Fruit fly (Drosophila melanogaster) whole organism, embryonic: ENCODE measurements around the gene CG34293.

Experiments
- C15 ChIP-seq: fragments of 200-800 bp; sonication (Bioruptor generic); IDR thresholded peaks from 3 replicates; pipeline ENCODE4 v1.3.6; 2022; ENCODE audit warnings: missing biosample characterization, missing genetic modification characterization
- CG10959 ChIP-seq: fragments of 200-800 bp; sonication (Bioruptor generic); IDR thresholded peaks from 2 replicates; pipeline ENCODE4 v1.3.6; 2022; ENCODE audit warnings: missing biosample characterization, missing genetic modification characterization
- CG11456 ChIP-seq: fragments of 200-800 bp; sonication (Bioruptor generic); IDR thresholded peaks from 3 replicates; pipeline ENCODE4 v1.3.6; 2022; ENCODE audit warnings: missing biosample characterization, missing genetic modification characterization
- CG11723 ChIP-seq: fragments of 200-800 bp; sonication (Bioruptor generic); optimal IDR thresholded peaks from 2 replicates; lab custom pipeline; 2017; ENCODE audit warnings: missing biosample characterization, mild to moderate bottlenecking, missing genetic modification characterization
- CG13123 ChIP-seq: fragments of 200-800 bp; sonication (Bioruptor generic); optimal IDR thresholded peaks from 2 replicates; lab custom pipeline; 2016; ENCODE audit warnings: missing biosample characterization, missing genetic modification characterization
- CG13287 ChIP-seq: fragments of 200-800 bp; sonication (Bioruptor generic); IDR thresholded peaks from 2 replicates; pipeline ENCODE4 v1.3.6; 2022; ENCODE audit warnings: missing biosample characterization, missing genetic modification characterization; ENCODE audit not compliant: partially characterized antibody
- CG15269 ChIP-seq: fragments of 200-800 bp; sonication (Bioruptor generic); optimal IDR thresholded peaks from 2 replicates; lab custom pipeline; 2018; ENCODE audit warnings: missing biosample characterization, mild to moderate bottlenecking, missing genetic modification characterization, moderate library complexity
- CG1602 ChIP-seq: fragments of 200-800 bp; sonication (Bioruptor generic); optimal IDR thresholded peaks from 3 replicates; lab custom pipeline; 2016; ENCODE audit warnings: missing biosample characterization, missing genetic modification characterization
- CG17829 ChIP-seq: fragments of 200-800 bp; optimal IDR thresholded peaks from 2 replicates; lab custom pipeline; 2019; ENCODE audit warnings: missing biosample characterization, mild to moderate bottlenecking, missing genetic modification characterization, moderate library complexity
- CG18476 ChIP-seq: fragments of 200-800 bp; sonication (Bioruptor generic); optimal IDR thresholded peaks from 2 replicates; lab custom pipeline; 2016; ENCODE audit warnings: missing biosample characterization, mild to moderate bottlenecking, missing genetic modification characterization
- CG18599 ChIP-seq: fragments of 200-800 bp; sonication (Bioruptor generic); optimal IDR thresholded peaks from 3 replicates; lab custom pipeline; 2017; ENCODE audit warnings: missing biosample characterization, missing genetic modification characterization, mild to moderate bottlenecking, moderate library complexity, missing genetic modification reagents
- CG2712 ChIP-seq: fragments of 200-800 bp; optimal IDR thresholded peaks from 3 replicates; lab custom pipeline; 2019; ENCODE audit warnings: missing biosample characterization, mild to moderate bottlenecking, missing genetic modification characterization, moderate library complexity
- CG30020 ChIP-seq: fragments of 200-800 bp; optimal IDR thresholded peaks from 2 replicates; lab custom pipeline; 2019; ENCODE audit warnings: missing biosample characterization, mild to moderate bottlenecking, missing genetic modification characterization, moderate library complexity
- CG30403 ChIP-seq: fragments of 200-800 bp; sonication (Bioruptor generic); optimal IDR thresholded peaks from 3 replicates; lab custom pipeline; 2016; ENCODE audit warnings: missing biosample characterization, missing genetic modification characterization
- CG34422 ChIP-seq: fragments of 200-800 bp; sonication (Bioruptor generic); IDR thresholded peaks from 3 replicates; pipeline ENCODE4 v1.3.6; 2022; ENCODE audit warnings: missing biosample characterization, missing genetic modification characterization
- CG6813 ChIP-seq: fragments of 200-800 bp; sonication (Bioruptor generic); optimal IDR thresholded peaks from 2 replicates; lab custom pipeline; 2017; ENCODE audit warnings: missing biosample characterization, missing genetic modification characterization, mild to moderate bottlenecking, moderate library complexity, missing genetic modification reagents
- CG7786 ChIP-seq: fragments of 200-800 bp; sonication (Bioruptor generic); optimal IDR thresholded peaks from 2 replicates; lab custom pipeline; 2016; ENCODE audit warnings: missing biosample characterization, missing genetic modification characterization
- CG8765 ChIP-seq: fragments of 200-800 bp; sonication (Bioruptor generic); IDR thresholded peaks from 2 replicates; pipeline ENCODE4 v1.3.6; 2022; ENCODE audit warnings: missing biosample characterization, missing genetic modification characterization
- CG8924 ChIP-seq: fragments of 200-800 bp; optimal IDR thresholded peaks from 3 replicates; lab custom pipeline; 2019; ENCODE audit warnings: missing biosample characterization, mild to moderate bottlenecking, missing genetic modification characterization, moderate library complexity
- CkIIα-i1 ChIP-seq: fragments of 200-800 bp; sonication (Bioruptor generic); IDR thresholded peaks from 2 replicates; pipeline ENCODE4 v1.3.6; 2022; ENCODE audit warnings: missing biosample characterization, missing genetic modification characterization
- CoRest ChIP-seq: fragments of 200-800 bp; sonication (Bioruptor generic); optimal IDR thresholded peaks from 3 replicates; lab custom pipeline; 2018; ENCODE audit warnings: missing biosample characterization, mild to moderate bottlenecking, missing genetic modification characterization, moderate library complexity
- Dek ChIP-seq: fragments of 200-800 bp; sonication (Bioruptor generic); optimal IDR thresholded peaks from 3 replicates; lab custom pipeline; 2019; ENCODE audit warnings: missing biosample characterization, mild to moderate bottlenecking, missing genetic modification characterization, moderate library complexity
- Drgx ChIP-seq: fragments of 200-800 bp; sonication (Bioruptor generic); IDR thresholded peaks from 2 replicates; pipeline ENCODE4 v1.3.6; 2022; ENCODE audit warnings: missing biosample characterization, missing genetic modification characterization
- ERR ChIP-seq: fragments of 200-800 bp; sonication (Bioruptor generic); optimal IDR thresholded peaks from 2 replicates; lab custom pipeline; 2016; ENCODE audit warnings: missing biosample characterization, missing genetic modification characterization
- GATAe ChIP-seq: fragments of 200-800 bp; sonication (Bioruptor generic); conservative IDR thresholded peaks from 2 replicates; pipeline ENCODE4 v1.3.6; 2022; ENCODE audit warnings: missing biosample characterization, missing genetic modification characterization
- HHEX ChIP-seq: fragments of 200-800 bp; sonication (Bioruptor generic); optimal IDR thresholded peaks from 3 replicates; lab custom pipeline; 2017; ENCODE audit warnings: missing biosample characterization, mild to moderate bottlenecking, missing genetic modification characterization, missing genetic modification reagents
- HLH4C ChIP-seq: fragments of 200-800 bp; sonication (Bioruptor generic); IDR thresholded peaks from 3 replicates; pipeline ENCODE4 v1.3.6; 2022; ENCODE audit warnings: missing biosample characterization, missing genetic modification characterization; ENCODE audit not compliant: partially characterized antibody
- HLHmδ ChIP-seq: fragments of 200-800 bp; sonication (Bioruptor generic); optimal IDR thresholded peaks from 2 replicates; lab custom pipeline; 2018; ENCODE audit warnings: missing biosample characterization, mild to moderate bottlenecking, missing genetic modification characterization, moderate library complexity
- Hmx ChIP-seq: fragments of 200-800 bp; sonication (Bioruptor generic); optimal IDR thresholded peaks from 2 replicates; lab custom pipeline; 2016; ENCODE audit warnings: missing biosample characterization, missing genetic modification characterization
- Med ChIP-seq: fragments of 200-800 bp; sonication (Bioruptor generic); peaks from one replicate; lab custom pipeline; 2016; ENCODE audit warnings: missing biosample characterization, missing genetic modification characterization, mild to moderate bottlenecking, inconsistent platforms, moderate library complexity
- Neu2 ChIP-seq: fragments of 200-800 bp; sonication (Bioruptor generic); optimal IDR thresholded peaks from 3 replicates; lab custom pipeline; 2016; ENCODE audit warnings: missing biosample characterization, missing genetic modification characterization, borderline replicate concordance
- Poxn ChIP-seq: fragments of 200-800 bp; sonication (Bioruptor generic); IDR thresholded peaks from 2 replicates; pipeline ENCODE4 v1.3.6; 2022; ENCODE audit warnings: missing biosample characterization, missing genetic modification characterization
- TFAM ChIP-seq: fragments of 200-800 bp; sonication (Bioruptor generic); optimal IDR thresholded peaks from 2 replicates; lab custom pipeline; 2017; ENCODE audit warnings: missing biosample characterization, missing genetic modification characterization, inconsistent platforms
- ato ChIP-seq: fragments of 200-800 bp; sonication (Bioruptor generic); IDR thresholded peaks from 2 replicates; pipeline ENCODE4 v1.3.6; 2022; ENCODE audit warnings: missing biosample characterization, missing genetic modification characterization; ENCODE audit not compliant: partially characterized antibody
- bowl ChIP-seq: fragments of 200-800 bp; sonication (Bioruptor generic); IDR thresholded peaks from 2 replicates; pipeline ENCODE4 v1.3.6; 2022; ENCODE audit warnings: missing biosample characterization, missing genetic modification characterization
- br ChIP-seq: fragments of >200 bp; optimal IDR thresholded peaks from 2 replicates; lab custom pipeline; 2017
- cas ChIP-seq: fragments of 200-800 bp; sonication (Bioruptor generic); IDR thresholded peaks from 2 replicates; pipeline ENCODE4 v1.3.6; 2022; ENCODE audit warnings: missing biosample characterization, missing genetic modification characterization
- cg ChIP-seq: fragments of 200-800 bp; sonication (Bioruptor generic); optimal IDR thresholded peaks from 3 replicates; lab custom pipeline; 2019; ENCODE audit warnings: missing biosample characterization, mild to moderate bottlenecking, missing genetic modification characterization, moderate library complexity
- chinmo ChIP-seq: fragments of 200-800 bp; sonication (Bioruptor generic); IDR thresholded peaks from 4 replicates; pipeline ENCODE4 v1.3.6; 2022; ENCODE audit warnings: missing biosample characterization, missing genetic modification characterization; ENCODE audit not compliant: partially characterized antibody
- ewg ChIP-seq: fragments of 200-800 bp; sonication (Bioruptor generic); optimal IDR thresholded peaks from 3 replicates; lab custom pipeline; 2017; ENCODE audit warnings: mild to moderate bottlenecking, missing biosample characterization, missing genetic modification reagents, missing genetic modification characterization
- hkb ChIP-seq, 2 experiments: fragments of 200-800 bp in 1 of 2; fragments of >200 bp in 1 of 2; sonication (Bioruptor generic) in 1 of 2; IDR thresholded peaks in 1 of 2; optimal IDR thresholded peaks in 1 of 2; 2 replicates each; pipeline versions ENCODE4 v1.3.6 to Lab custom; 2017 to 2022; ENCODE audit warnings: missing biosample characterization in 1 of 2, missing genetic modification characterization in 1 of 2
- maf-S ChIP-seq: fragments of 200-800 bp; sonication (Bioruptor generic); optimal IDR thresholded peaks from 2 replicates; lab custom pipeline; 2016; ENCODE audit warnings: missing biosample characterization, missing genetic modification characterization
- nerfin-1 ChIP-seq: fragments of 200-800 bp; sonication (Bioruptor generic); optimal IDR thresholded peaks from 3 replicates; lab custom pipeline; 2019; ENCODE audit warnings: missing biosample characterization, mild to moderate bottlenecking, missing genetic modification characterization, moderate library complexity
- oc ChIP-seq: fragments of 200-800 bp; sonication (Bioruptor generic); optimal IDR thresholded peaks from 2 replicates; lab custom pipeline; 2018; ENCODE audit warnings: missing biosample characterization, mild to moderate bottlenecking, missing genetic modification characterization, moderate library complexity
- pum ChIP-seq: fragments of 200-800 bp; sonication (Bioruptor generic); optimal IDR thresholded peaks from 2 replicates; lab custom pipeline; 2016; ENCODE audit warnings: missing biosample characterization, missing genetic modification characterization
- schlank ChIP-seq: fragments of 200-800 bp; sonication (Bioruptor generic); optimal IDR thresholded peaks from 2 replicates; lab custom pipeline; 2018; ENCODE audit warnings: missing biosample characterization, mild to moderate bottlenecking, missing genetic modification characterization
- sqz ChIP-seq: fragments of 200-800 bp; sonication (Bioruptor generic); optimal IDR thresholded peaks from 3 replicates; lab custom pipeline; 2018; ENCODE audit warnings: missing biosample characterization, mild to moderate bottlenecking, missing genetic modification characterization
- tna ChIP-seq: fragments of 200-800 bp; sonication (Bioruptor generic); IDR thresholded peaks from 2 replicates; pipeline ENCODE4 v1.3.6; 2022; ENCODE audit warnings: missing biosample characterization, missing genetic modification characterization; ENCODE audit not compliant: partially characterized antibody
- vvl ChIP-seq: fragments of 200-800 bp; sonication (Bioruptor generic); IDR thresholded peaks from 2 replicates; pipeline ENCODE4 v1.3.6; 2022; ENCODE audit warnings: missing biosample characterization, missing genetic modification characterization

Gene CG34293

dm6 chr3R:27194106-27194505, 28.7 kb upstream of the CG34293 start, which contains the start of gene Ser (continued):
- no peak for TF ChIP-seq CG17829 (tag; lab: Kevin White, UChicago)
- no peak for TF ChIP-seq HHEX
- no peak for TF ChIP-seq CG1602 (GFP tag; lab: Kevin White, UChicago)
- no peak for TF ChIP-seq TFAM (GFP tag; lab: Kevin White, UChicago)
- TF ChIP-seq tna (GFP tag; lab: Robert Waterston, UW): no peak
- TF ChIP-seq CG13287: peak; percentile 30; the same call in 1 of the 2 replicates
- no peak for TF ChIP-seq CG30020 (tag; lab: Kevin White, UChicago)
- TF ChIP-seq CG10959 (GFP tag; lab: Robert Waterston, UW): no peak
- no peak for TF ChIP-seq schlank (tag; lab: Kevin White, UChicago)
- no peak for TF ChIP-seq Neu2 (GFP tag; lab: Kevin White, UChicago)
- TF ChIP-seq Hmx (GFP tag; lab: Kevin White, UChicago): no peak
- TF ChIP-seq ewg: no peak
- TF ChIP-seq CG8765 (GFP tag; lab: Robert Waterston, UW): no peak
- TF ChIP-seq CoRest (tag; lab: Kevin White, UChicago): no peak
- peak; percentile 2 for TF ChIP-seq cg (GFP tag; lab: Kevin White, UChicago)
- no peak for TF ChIP-seq CG7786 (GFP tag; lab: Kevin White, UChicago)
- no peak for TF ChIP-seq CG2712 (tag; lab: Kevin White, UChicago)

dm6 chr3R:27193079-27193478, 27.7 kb upstream of the CG34293 start:
- no peak for TF ChIP-seq Dek (tag; lab: Kevin White, UChicago)
- no peak for TF ChIP-seq HLH4C
- peak; percentile 50; the same call in 1 of the 2 replicates for TF ChIP-seq Drgx (GFP tag; lab: Robert Waterston, UW)
- no peak for TF ChIP-seq pum (GFP tag; lab: Kevin White, UChicago)
- no peak for TF ChIP-seq C15 (GFP tag; lab: Robert Waterston, UW)
- TF ChIP-seq HLHmδ (GFP tag; lab: Kevin White, UChicago): no peak
- no peak for TF ChIP-seq sqz (GFP tag; lab: Kevin White, UChicago)
- TF ChIP-seq, all 482 proteins: peak for 1

dm6 chr3R:27186849-27187248, 21.5 kb upstream of the CG34293 start:
- TF ChIP-seq Med (GFP tag; lab: Kevin White, UChicago) (no peak), CG11456 (no peak), CkIIα-i1 (GFP tag; lab: Robert Waterston, UW) (no peak), vvl (GFP tag; lab: Robert Waterston, UW) (no peak), nerfin-1 (tag; lab: Kevin White, UChicago) (no peak), br (lab: Kevin White, UChicago) (no peak), CG8924 (tag; lab: Kevin White, UChicago) (no peak), bowl (GFP tag; lab: Robert Waterston, UW) (no peak), CG30403 (GFP tag; lab: Kevin White, UChicago) (no peak), CG11723 (GFP tag; lab: Kevin White, UChicago) (no peak), C15 (GFP tag; lab: Robert Waterston, UW) (no peak), ERR (GFP tag; lab: Kevin White, UChicago) (no peak), ato (no peak), GATAe (GFP tag; lab: Robert Waterston, UW) (no peak), maf-S (GFP tag; lab: Kevin White, UChicago) (no peak), cas (GFP tag; lab: Robert Waterston, UW) (no peak), CG15269 (tag; lab: Kevin White, UChicago) (peak; percentile 6), CG18476 (GFP tag; lab: Kevin White, UChicago) (no peak), CG6813 (GFP tag; lab: Kevin White, UChicago) (no peak), CG34422 (GFP tag; lab: Robert Waterston, UW) (no peak), CG18599 (no peak), CG13123 (GFP tag; lab: Kevin White, UChicago) (no peak), Poxn (GFP tag; lab: Robert Waterston, UW) (no peak), hkb (optimal IDR thresholded peaks at IDR 0.05; lab: Kevin White, UChicago) (no peak), hkb (GFP tag; IDR thresholded peaks at IDR 0.05; lab: Robert Waterston, UW) (no peak), chinmo (0 out of 4 replicates have a peak, but pooled peaks have one; percentile 56), oc (peak; percentile 75)
